Fruit fly (Drosophila melanogaster) whole organism, embryonic: ENCODE measurements around the gene Nepl3.
A peak's percentile ranks its signal among the peaks of the same experiment; 100 is the strongest.

Experiments used
- Ada2b ChIP-seq: fragments of 200-800 bp; sonication (Bioruptor generic); IDR thresholded peaks from 2 replicates; pipeline ENCODE4 v1.3.6; 2022; ENCODE audit warnings: missing biosample characterization, missing genetic modification characterization
- Asciz ChIP-seq: fragments of 200-800 bp; sonication (Bioruptor generic); optimal IDR thresholded peaks from 2 replicates; lab custom pipeline; 2017; ENCODE audit warnings: missing biosample characterization, mild to moderate bottlenecking, missing genetic modification characterization, missing genetic modification reagents
- Blimp-1 ChIP-seq: fragments of 200-800 bp; sonication (Bioruptor generic); optimal IDR thresholded peaks from 3 replicates; lab custom pipeline; 2018; ENCODE audit warnings: missing biosample characterization, missing genetic modification characterization, mild to moderate bottlenecking, moderate library complexity, missing genetic modification reagents
- BtbVII ChIP-seq: fragments of 200-800 bp; sonication (Bioruptor generic); optimal IDR thresholded peaks from 3 replicates; lab custom pipeline; 2017; ENCODE audit warnings: missing biosample characterization, mild to moderate bottlenecking, missing genetic modification characterization
- Bteb2 ChIP-seq: fragments of 200-800 bp; sonication (Bioruptor generic); optimal IDR thresholded peaks from 2 replicates; lab custom pipeline; 2016; ENCODE audit warnings: missing biosample characterization, missing genetic modification characterization
- CG11398 ChIP-seq: fragments of 200-800 bp; sonication (Bioruptor generic); optimal IDR thresholded peaks from 2 replicates; lab custom pipeline; 2016; ENCODE audit warnings: missing biosample characterization, missing genetic modification characterization
- CG11723 ChIP-seq: fragments of 200-800 bp; sonication (Bioruptor generic); optimal IDR thresholded peaks from 2 replicates; lab custom pipeline; 2017; ENCODE audit warnings: missing biosample characterization, mild to moderate bottlenecking, missing genetic modification characterization
- CG12744 ChIP-seq: fragments of 200-800 bp; sonication (Bioruptor generic); optimal IDR thresholded peaks from 2 replicates; lab custom pipeline; 2016; ENCODE audit warnings: missing biosample characterization, missing genetic modification characterization
- CG14441 ChIP-seq: fragments of 200-800 bp; sonication (Bioruptor generic); IDR thresholded peaks from 2 replicates; pipeline ENCODE4 v1.3.6; 2022; ENCODE audit warnings: missing biosample characterization, missing genetic modification characterization
- CG14710 ChIP-seq: fragments of 200-800 bp; sonication (Bioruptor generic); optimal IDR thresholded peaks from 3 replicates; lab custom pipeline; 2019; ENCODE audit warnings: missing biosample characterization, mild to moderate bottlenecking, missing genetic modification characterization, moderate library complexity
- CG18599 ChIP-seq: fragments of 200-800 bp; sonication (Bioruptor generic); optimal IDR thresholded peaks from 3 replicates; lab custom pipeline; 2017; ENCODE audit warnings: missing biosample characterization, missing genetic modification characterization, mild to moderate bottlenecking, moderate library complexity, missing genetic modification reagents
- CG2116 ChIP-seq: fragments of 200-800 bp; sonication (Bioruptor generic); optimal IDR thresholded peaks from 3 replicates; lab custom pipeline; 2018; ENCODE audit warnings: missing biosample characterization, mild to moderate bottlenecking, missing genetic modification characterization
- CG2678 ChIP-seq: fragments of 200-800 bp; sonication (Bioruptor generic); optimal IDR thresholded peaks from 3 replicates; lab custom pipeline; 2019; ENCODE audit warnings: missing biosample characterization, mild to moderate bottlenecking, missing genetic modification characterization, moderate library complexity
- CG31441 ChIP-seq: fragments of 200-800 bp; sonication (Bioruptor generic); IDR thresholded peaks from 2 replicates; pipeline ENCODE4 v1.3.6; 2022; ENCODE audit warnings: missing biosample characterization, missing genetic modification characterization
- CG3281 ChIP-seq: fragments of 200-800 bp; sonication (Bioruptor generic); optimal IDR thresholded peaks from 3 replicates; lab custom pipeline; 2017; ENCODE audit warnings: missing biosample characterization, mild to moderate bottlenecking, missing genetic modification characterization
- CG34422 ChIP-seq: fragments of 200-800 bp; sonication (Bioruptor generic); IDR thresholded peaks from 3 replicates; pipeline ENCODE4 v1.3.6; 2022; ENCODE audit warnings: missing biosample characterization, missing genetic modification characterization
- CG3726 ChIP-seq: fragments of 200-800 bp; sonication (Bioruptor generic); IDR thresholded peaks from 3 replicates; pipeline ENCODE4, ENCODE4 v1.3.6; 2022; ENCODE audit warnings: missing biosample characterization, missing genetic modification characterization
- CG4282 ChIP-seq: fragments of 200-800 bp; sonication (Bioruptor generic); optimal IDR thresholded peaks from 2 replicates; lab custom pipeline; 2016; ENCODE audit warnings: missing biosample characterization, missing genetic modification characterization
- CG4328 ChIP-seq: fragments of 200-800 bp; sonication (Bioruptor generic); optimal IDR thresholded peaks from 3 replicates; lab custom pipeline; 2017; ENCODE audit warnings: missing biosample characterization, missing genetic modification reagents, missing genetic modification characterization
- CG4617 ChIP-seq: fragments of 200-800 bp; sonication (Bioruptor generic); optimal IDR thresholded peaks from 3 replicates; lab custom pipeline; 2016; ENCODE audit warnings: missing biosample characterization, missing genetic modification characterization, borderline replicate concordance
- CG7357 ChIP-seq: fragments of 200-800 bp; sonication (Bioruptor generic); IDR thresholded peaks from 3 replicates; pipeline ENCODE4 v1.3.6; 2022; ENCODE audit warnings: missing biosample characterization, missing genetic modification characterization
- CG7987 ChIP-seq: fragments of 200-800 bp; sonication (Bioruptor generic); optimal IDR thresholded peaks from 2 replicates; lab custom pipeline; 2018; ENCODE audit warnings: missing biosample characterization, mild to moderate bottlenecking, missing genetic modification characterization, moderate library complexity
- CG8924 ChIP-seq: fragments of 200-800 bp; optimal IDR thresholded peaks from 3 replicates; lab custom pipeline; 2019; ENCODE audit warnings: missing biosample characterization, mild to moderate bottlenecking, missing genetic modification characterization, moderate library complexity
- Dfd ChIP-seq, 2 experiments: fragments of >200 bp; optimal IDR thresholded peaks; 2 replicates each; lab custom pipeline; 2017; ENCODE audit warnings: missing biosample characterization in 2 of 2, missing genetic modification characterization in 2 of 2
- Elba2 ChIP-seq: fragments of 200-800 bp; sonication (Bioruptor generic); optimal IDR thresholded peaks from 3 replicates; lab custom pipeline; 2016; ENCODE audit warnings: missing biosample characterization, missing genetic modification characterization
- Hsf ChIP-seq: fragments of 200-800 bp; sonication (Bioruptor generic); optimal IDR thresholded peaks from 3 replicates; lab custom pipeline; 2016; ENCODE audit warnings: missing biosample characterization, missing genetic modification characterization
- Mad ChIP-seq: fragments of 200-800 bp; sonication (Bioruptor generic); optimal IDR thresholded peaks from 2 replicates; lab custom pipeline; 2016; ENCODE audit warnings: missing biosample characterization, missing genetic modification characterization
- Pdp1 ChIP-seq, 2 experiments: fragments of 200-800 bp; sonication (Bioruptor generic); optimal IDR thresholded peaks; 3 replicates each; lab custom pipeline; 2016; ENCODE audit warnings: missing biosample characterization in 2 of 2, missing genetic modification characterization in 2 of 2, mild to moderate bottlenecking in 1 of 2, moderate library complexity in 1 of 2
- Poxn ChIP-seq: fragments of 200-800 bp; sonication (Bioruptor generic); IDR thresholded peaks from 2 replicates; pipeline ENCODE4 v1.3.6; 2022; ENCODE audit warnings: missing biosample characterization, missing genetic modification characterization
- Ptx1 ChIP-seq: fragments of 200-800 bp; sonication (Bioruptor generic); IDR thresholded peaks from 2 replicates; pipeline ENCODE4 v1.3.6; 2022; ENCODE audit warnings: missing biosample characterization, missing genetic modification characterization
- chinmo ChIP-seq: fragments of 200-800 bp; sonication (Bioruptor generic); IDR thresholded peaks from 4 replicates; pipeline ENCODE4 v1.3.6; 2022; ENCODE audit warnings: missing biosample characterization, missing genetic modification characterization; ENCODE audit not compliant: partially characterized antibody
- crol ChIP-seq: fragments of 200-800 bp; sonication (Bioruptor generic); IDR thresholded peaks from 2 replicates; pipeline ENCODE4 v1.3.6; 2022; ENCODE audit warnings: missing biosample characterization, missing genetic modification characterization
- dan ChIP-seq: fragments of 200-800 bp; sonication (Bioruptor generic); IDR thresholded peaks from 2 replicates; pipeline ENCODE4 v1.3.6; 2022; ENCODE audit warnings: missing biosample characterization, missing genetic modification characterization
- dm ChIP-seq: fragments of 200-800 bp; sonication (Bioruptor generic); optimal IDR thresholded peaks from 3 replicates; lab custom pipeline; 2016; ENCODE audit warnings: missing biosample characterization, missing genetic modification characterization
- dmrt99B ChIP-seq: fragments of 200-800 bp; sonication (Bioruptor generic); optimal IDR thresholded peaks from 2 replicates; lab custom pipeline; 2018; ENCODE audit warnings: missing biosample characterization, mild to moderate bottlenecking, missing genetic modification characterization, moderate library complexity
- dpn ChIP-seq, 2 experiments: fragments of 200-800 bp; sonication (Bioruptor generic); optimal IDR thresholded peaks; 3 replicates each; lab custom pipeline; 2016; ENCODE audit warnings: missing biosample characterization in 2 of 2, missing genetic modification characterization in 2 of 2
- gcm2 ChIP-seq: fragments of 200-800 bp; sonication (Bioruptor generic); optimal IDR thresholded peaks from 2 replicates; lab custom pipeline; 2016; ENCODE audit warnings: missing biosample characterization, missing genetic modification characterization
- gem ChIP-seq: fragments of 200-800 bp; sonication (Bioruptor generic); optimal IDR thresholded peaks from 2 replicates; lab custom pipeline; 2019; ENCODE audit warnings: missing biosample characterization, mild to moderate bottlenecking, missing genetic modification characterization, moderate library complexity
- knrl ChIP-seq: fragments of 200-800 bp; sonication (Bioruptor generic); IDR thresholded peaks from 3 replicates; pipeline ENCODE4 v1.3.6; 2022; ENCODE audit warnings: missing biosample characterization, missing genetic modification characterization; ENCODE audit not compliant: partially characterized antibody
- odd ChIP-seq: fragments of 200-800 bp; sonication (Bioruptor generic); optimal IDR thresholded peaks from 2 replicates; lab custom pipeline; 2017; ENCODE audit warnings: missing biosample characterization, mild to moderate bottlenecking, missing genetic modification characterization
- prd ChIP-seq, 3 experiments: fragments of >200 bp in 2 of 3; fragments of 200-800 bp in 1 of 3; sonication (Bioruptor generic) in 1 of 3; optimal IDR thresholded peaks in 2 of 3; IDR thresholded peaks in 1 of 3; 2 replicates in 2 of 3; 3 replicates in 1 of 3; pipeline versions ENCODE4 v1.3.6 to Lab custom; 2017 to 2022; ENCODE audit warnings: missing biosample characterization in 1 of 3, missing genetic modification characterization in 1 of 3
- shn ChIP-seq: fragments of 200-800 bp; sonication (Bioruptor generic); optimal IDR thresholded peaks from 3 replicates; lab custom pipeline; 2016; ENCODE audit warnings: missing biosample characterization, missing genetic modification characterization
- sisA ChIP-seq: fragments of 200-800 bp; sonication (Bioruptor generic); IDR thresholded peaks from 2 replicates; pipeline ENCODE4 v1.3.6; 2022; ENCODE audit warnings: missing biosample characterization, missing genetic modification characterization
- sug ChIP-seq: fragments of 200-800 bp; optimal IDR thresholded peaks from 2 replicates; lab custom pipeline; 2019; ENCODE audit warnings: missing biosample characterization, mild to moderate bottlenecking, missing genetic modification characterization, moderate library complexity
- tgo ChIP-seq: fragments of 200-800 bp; sonication (Bioruptor generic); IDR thresholded peaks from 3 replicates; pipeline ENCODE4 v1.3.6; 2022; ENCODE audit warnings: missing biosample characterization, missing genetic modification characterization
- tin ChIP-seq: fragments of 200-800 bp; sonication (Bioruptor generic); optimal IDR thresholded peaks from 3 replicates; lab custom pipeline; 2016; ENCODE audit warnings: missing biosample characterization, missing genetic modification characterization
- twi ChIP-seq: fragments of 200-800 bp; optimal IDR thresholded peaks from 2 replicates; lab custom pipeline; 2019; ENCODE audit warnings: missing biosample characterization, mild to moderate bottlenecking, missing genetic modification characterization, moderate library complexity
- zen ChIP-seq: fragments of 200-800 bp; sonication (Bioruptor generic); optimal IDR thresholded peaks from 3 replicates; lab custom pipeline; 2018; ENCODE audit warnings: missing biosample characterization, mild to moderate bottlenecking, missing genetic modification characterization, moderate library complexity
- zfh2 ChIP-seq: fragments of 200-800 bp; sonication (Bioruptor generic); optimal IDR thresholded peaks from 2 replicates; lab custom pipeline; 2016; ENCODE audit warnings: missing biosample characterization, missing genetic modification characterization

Gene Nepl3

dm6 chr2L:5059645-5060254 is 1.7 kb upstream of the Nepl3 start, which contains the start of gene Rpn11 (continued):
- TF ChIP-seq chinmo: no peak
- TF ChIP-seq Poxn (GFP tag; lab: Robert Waterston, UW): no peak
- 0 out of 3 replicates have a peak, but pooled peaks have one; percentile 25 for TF ChIP-seq CG7357 (GFP tag; lab: Robert Waterston, UW)
- peak; percentile 51 to 75 for TF ChIP-seq dpn (GFP tag; optimal IDR thresholded peaks at IDR 0.05; lab: Kevin White, UChicago)
- no peak for TF ChIP-seq CG4282 (GFP tag; lab: Kevin White, UChicago)
- peak; percentile 59 for TF ChIP-seq Hsf
- peak; percentile 54 for TF ChIP-seq CG4617 (GFP tag; lab: Kevin White, UChicago)
- peak; percentile 73 for TF ChIP-seq CG31441 (GFP tag; lab: Robert Waterston, UW)
- no peak for TF ChIP-seq CG7987 (GFP tag; lab: Kevin White, UChicago)
- TF ChIP-seq CG11723 (GFP tag; lab: Kevin White, UChicago): peak; percentile 30
- no peak for TF ChIP-seq CG34422
- no peak for TF ChIP-seq prd (optimal IDR thresholded peaks at IDR 0.05; lab: Kevin White, UChicago)
- peak; percentile 50 for TF ChIP-seq prd (GFP tag; IDR thresholded peaks at IDR 0.05; lab: Robert Waterston, UW)
- TF ChIP-seq CG12744 (GFP tag; lab: Kevin White, UChicago): peak; percentile 35
- peak; percentile 56 to 63 for TF ChIP-seq Pdp1 (GFP tag; optimal IDR thresholded peaks at IDR 0.05; lab: Kevin White, UChicago)
- peak; percentile 75 for TF ChIP-seq CG2678
- TF ChIP-seq CG14441 (GFP tag; lab: Robert Waterston, UW): peak; percentile 14; the same call in 1 of the 2 replicates
- peak; percentile 60 for TF ChIP-seq CG4328
- no peak for TF ChIP-seq CG3726 (GFP tag; lab: Robert Waterston, UW)
- TF ChIP-seq crol (GFP tag; lab: Robert Waterston, UW): no peak
- peak; percentile 39; the same call in 2 of the 3 replicates for TF ChIP-seq knrl (GFP tag; lab: Robert Waterston, UW)
- TF ChIP-seq zen: peak; percentile 30
- no peak for TF ChIP-seq dan (GFP tag; lab: Robert Waterston, UW)
- TF ChIP-seq tgo: no peak; the same call in 2 of the 3 replicates
- TF ChIP-seq CG18599 (GFP tag; lab: Kevin White, UChicago): peak; percentile 67
- TF ChIP-seq Blimp-1: peak; percentile 56
- TF ChIP-seq odd (GFP tag; lab: Kevin White, UChicago): peak; percentile 0
- TF ChIP-seq shn (GFP tag; lab: Kevin White, UChicago): peak; percentile 7
- peak; percentile 54 for TF ChIP-seq CG3281 (GFP tag; lab: Kevin White, UChicago)
- TF ChIP-seq dm (GFP tag; lab: Kevin White, UChicago): no peak
- TF ChIP-seq Dfd (GFP tag; optimal IDR thresholded peaks at IDR 0.05; lab: Kevin White, UChicago): no peak
- peak; percentile 15 for TF ChIP-seq CG11398
- TF ChIP-seq sug (tag; lab: Kevin White, UChicago): peak; percentile 78
- peak; percentile 15 for TF ChIP-seq Asciz (GFP tag; lab: Kevin White, UChicago)
- peak; percentile 41; the same call in 1 of the 2 replicates for TF ChIP-seq Ada2b (GFP tag; lab: Robert Waterston, UW)
- no peak for TF ChIP-seq Mad (GFP tag; lab: Kevin White, UChicago)
- peak; percentile 83 for TF ChIP-seq gem (tag; lab: Kevin White, UChicago)
- TF ChIP-seq CG14710 (tag; lab: Kevin White, UChicago): peak; percentile 87
- TF ChIP-seq tin (GFP tag; lab: Kevin White, UChicago): peak; percentile 56
- peak; percentile 12; the same call in 1 of the 2 replicates for TF ChIP-seq sisA (GFP tag; lab: Robert Waterston, UW)
- peak; percentile 24 for TF ChIP-seq BtbVII (GFP tag; lab: Kevin White, UChicago)
- peak; percentile 43 for TF ChIP-seq twi (tag; lab: Kevin White, UChicago)
- peak; percentile 58 for TF ChIP-seq Ptx1 (GFP tag; lab: Robert Waterston, UW)
- TF ChIP-seq gcm2 (GFP tag; lab: Kevin White, UChicago): no peak
- no peak for TF ChIP-seq Bteb2 (GFP tag; lab: Kevin White, UChicago)
- peak; percentile 36 for TF ChIP-seq zfh2 (GFP tag; lab: Kevin White, UChicago)
- peak; percentile 68 for TF ChIP-seq dmrt99B (tag; lab: Kevin White, UChicago)
- peak; percentile 4 for TF ChIP-seq Elba2 (GFP tag; lab: Kevin White, UChicago)
- TF ChIP-seq CG2116 (GFP tag; lab: Kevin White, UChicago): peak; percentile 99
- peak; percentile 77 for TF ChIP-seq CG8924 (tag; lab: Kevin White, UChicago)
